Fruit fly (Drosophila melanogaster): ENCODE results near the gene Npl4.

Gene Npl4

dm6 chr3R:25640463-25640862 lies 16.0 kb upstream of the Npl4 start (continued):
- TF ChIP-seq Poxn (GFP tag; IDR thresholded peaks at IDR 0.05) (no peak), CG18764 (GFP tag; optimal IDR thresholded peaks at IDR 0.05) (peak; percentile 6), Gsc (GFP tag; IDR thresholded peaks at IDR 0.05) (no peak), Myb (GFP tag; optimal IDR thresholded peaks at IDR 0.05) (no peak), Hand (GFP tag; optimal IDR thresholded peaks at IDR 0.05) (no peak), Fer2 (tag; optimal IDR thresholded peaks at IDR 0.05) (no peak), YL-1 (GFP tag; optimal IDR thresholded peaks at IDR 0.05) (no peak), CG8089 (GFP tag; optimal IDR thresholded peaks at IDR 0.05) (peak; percentile 29), zen (tag; optimal IDR thresholded peaks at IDR 0.05) (peak; percentile 85), D19B (GFP tag; optimal IDR thresholded peaks at IDR 0.05) (no peak), CG15269 (tag; optimal IDR thresholded peaks at IDR 0.05) (peak; percentile 42), slp2 (GFP tag; optimal IDR thresholded peaks at IDR 0.05) (peak; percentile 11), CG31388 (GFP tag; optimal IDR thresholded peaks at IDR 0.05) (no peak), CG7357 (GFP tag; IDR thresholded peaks at IDR 0.05) (peak; percentile 52; the same call in 2 of the 3 replicates), tin (GFP tag; optimal IDR thresholded peaks at IDR 0.05) (peak; percentile 35), tx (GFP tag; optimal IDR thresholded peaks at IDR 0.05) (no peak), Oaz (GFP tag; IDR thresholded peaks at IDR 0.05) (no peak), caup (GFP tag; optimal IDR thresholded peaks at IDR 0.05; ENCODE audit: severe bottlenecking) (peak; percentile 0), CG16779 (GFP tag; IDR thresholded peaks at IDR 0.05) (no peak), CG13624 (GFP tag; optimal IDR thresholded peaks at IDR 0.05) (no peak), Mes4 (GFP tag; optimal IDR thresholded peaks at IDR 0.05) (no peak), CG14014 (GFP tag; IDR thresholded peaks at IDR 0.05) (no peak), slbo (GFP tag; IDR thresholded peaks at IDR 0.05) (peak; percentile 53), CG7928 (GFP tag; optimal IDR thresholded peaks at IDR 0.05) (no peak), CG5180 (GFP tag; optimal IDR thresholded peaks at IDR 0.05) (no peak), Camta (GFP tag; optimal IDR thresholded peaks at IDR 0.05) (peak; percentile 26), Elba2 (GFP tag; optimal IDR thresholded peaks at IDR 0.05) (no peak), jing (GFP tag; optimal IDR thresholded peaks at IDR 0.05) (peak; percentile 4), maf-S (GFP tag; optimal IDR thresholded peaks at IDR 0.05) (no peak), ac (GFP tag; optimal IDR thresholded peaks at IDR 0.05) (peak; percentile 61), TFAM (GFP tag; optimal IDR thresholded peaks at IDR 0.05) (no peak), Atf-2 (GFP tag; optimal IDR thresholded peaks at IDR 0.05) (no peak), C15 (GFP tag; IDR thresholded peaks at IDR 0.05) (no peak), CG9876 (GFP tag; optimal IDR thresholded peaks at IDR 0.05) (no peak), knrl (GFP tag; IDR thresholded peaks at IDR 0.05; ENCODE audit: partially characterized antibody) (no peak), dmrt11E (tag; optimal IDR thresholded peaks at IDR 0.05) (peak; percentile 75), az2 (GFP tag; optimal IDR thresholded peaks at IDR 0.05) (peak; percentile 55), CG15479 (GFP tag; optimal IDR thresholded peaks at IDR 0.05) (peak; percentile 11), Hr51 (GFP tag; optimal IDR thresholded peaks at IDR 0.05) (peak in 1 of 2 experiments; percentile 58), peb (GFP tag; IDR thresholded peaks at IDR 0.05) (peak; percentile 30; the same call in 1 of the 2 replicates), CG2712 (tag; optimal IDR thresholded peaks at IDR 0.05) (peak; percentile 75), NC2α (GFP tag; optimal IDR thresholded peaks at IDR 0.05) (no peak), CG12104 (GFP tag; optimal IDR thresholded peaks at IDR 0.05) (peak; percentile 4), odd (GFP tag; optimal IDR thresholded peaks at IDR 0.05) (no peak), CG4854 (GFP tag; optimal IDR thresholded peaks at IDR 0.05) (peak; percentile 40), CG42726 (GFP tag; IDR thresholded peaks at IDR 0.05; ENCODE audit: partially characterized antibody) (no peak), br (optimal IDR thresholded peaks at IDR 0.05) (no peak), Adf1 (GFP tag; IDR thresholded peaks at IDR 0.05) (no peak), usp (GFP tag; optimal IDR thresholded peaks at IDR 0.05) (no peak), Kr (GFP tag; optimal IDR thresholded peaks at IDR 0.05) (no peak), crc (GFP tag; optimal IDR thresholded peaks at IDR 0.05) (no peak), CG9932 (GFP tag; IDR thresholded peaks at IDR 0.05) (peak; percentile 10; the same call in 1 of the 2 replicates)
